Worm (Caenorhabditis elegans): ENCODE measurements around the gene hcp-3.

hcp-3 gene

ce11 chrIII:9623460-9623859 is 7.2 kb upstream of the hcp-3 start:
- no peak for TF ChIP-seq nfya-1 (tag; optimal IDR thresholded peaks at IDR 0.05; ENCODE audit: insufficient read depth)
- TF ChIP-seq snpc-4 (tag; optimal IDR thresholded peaks at IDR 0.05) = no peak
- TF ChIP-seq pha-4 (tag; optimal IDR thresholded peaks at IDR 0.05) = no peak
- TF ChIP-seq nhr-25 (tag; optimal IDR thresholded peaks at IDR 0.05) = no peak
- TF ChIP-seq nhr-12 (tag; optimal IDR thresholded peaks at IDR 0.05) = no peak
- no peak for TF ChIP-seq nhr-43 (tag; optimal IDR thresholded peaks at IDR 0.05; ENCODE audit: poor library complexity, severe bottlenecking)
- TF ChIP-seq tbx-2 (tag; optimal IDR thresholded peaks at IDR 0.05) = no peak
- TF ChIP-seq mdl-1 (tag; optimal IDR thresholded peaks at IDR 0.05) = no peak
- no peak for TF ChIP-seq zag-1 (tag; optimal IDR thresholded peaks at IDR 0.05)
- TF ChIP-seq ZK546.5 (tag; optimal IDR thresholded peaks at IDR 0.05) = no peak
- TF ChIP-seq ceh-82 (tag; optimal IDR thresholded peaks at IDR 0.05) = no peak
- TF ChIP-seq unc-39 (tag; optimal IDR thresholded peaks at IDR 0.05) = no peak
- TF ChIP-seq nhr-28 (tag; optimal IDR thresholded peaks at IDR 0.05) = no peak

- TF ChIP-seq nhr-23 (tag; optimal IDR thresholded peaks at IDR 0.05) = no peak
- TF ChIP-seq elt-3 (tag; optimal IDR thresholded peaks at IDR 0.05) = no peak
- TF ChIP-seq pha-4 (tag; optimal IDR thresholded peaks at IDR 0.05) = peak; percentile 23
- TF ChIP-seq unc-39 (tag; optimal IDR thresholded peaks at IDR 0.05) = no peak
- no peak for TF ChIP-seq nhr-28 (tag; optimal IDR thresholded peaks at IDR 0.05)
- no peak for TF ChIP-seq lsy-12 (tag; optimal IDR thresholded peaks at IDR 0.05)
- TF ChIP-seq nhr-43 (tag; optimal IDR thresholded peaks at IDR 0.05; ENCODE audit: poor library complexity, severe bottlenecking) = no peak
- TF ChIP-seq elt-2 (tag; optimal IDR thresholded peaks at IDR 0.05) = peak; percentile 91
- TF ChIP-seq ceh-9 (tag; optimal IDR thresholded peaks at IDR 0.05) = no peak
- TF ChIP-seq pqm-1 (tag; optimal IDR thresholded peaks at IDR 0.05) = peak; percentile 63
- no peak for TF ChIP-seq hmg-11 (tag; optimal IDR thresholded peaks at IDR 0.05)
- no peak for TF ChIP-seq lin-15B (tag; optimal IDR thresholded peaks at IDR 0.05)
- no peak for TF ChIP-seq mdl-1 (tag; optimal IDR thresholded peaks at IDR 0.05)
- TF ChIP-seq daf-12 (tag; optimal IDR thresholded peaks at IDR 0.05) = no peak
- no peak for TF ChIP-seq nhr-237 (tag; optimal IDR thresholded peaks at IDR 0.05)
- TF ChIP-seq fos-1 (tag; optimal IDR thresholded peaks at IDR 0.05) = no peak
- no peak for TF ChIP-seq ZK546.5 (tag; optimal IDR thresholded peaks at IDR 0.05)
- peak; percentile 54 for TF ChIP-seq ama-1 (optimal IDR thresholded peaks at IDR 0.05)
- no peak for TF ChIP-seq ceh-16 (tag; optimal IDR thresholded peaks at IDR 0.05)
- no peak for TF ChIP-seq nhr-25 (tag; optimal IDR thresholded peaks at IDR 0.05)
- no peak for TF ChIP-seq fkh-10 (GFP tag; optimal IDR thresholded peaks at IDR 0.05)
- no peak for TF ChIP-seq ztf-11 (tag; optimal IDR thresholded peaks at IDR 0.05)
- TF ChIP-seq ceh-82 (tag; optimal IDR thresholded peaks at IDR 0.05) = no peak
Observed at ce11 chrIII:9621840-9622525, 5.7 kb upstream of the hcp-3 start.

ce11 chrIII:9620148-9620547 is 3.9 kb upstream of the hcp-3 start:
- no peak for TF ChIP-seq nhr-43 (tag; optimal IDR thresholded peaks at IDR 0.05; ENCODE audit: poor library complexity, severe bottlenecking)
- no peak for TF ChIP-seq nhr-76 (tag; optimal IDR thresholded peaks at IDR 0.05)
- TF ChIP-seq egl-27 (tag; optimal IDR thresholded peaks at IDR 0.05) = no peak
- TF ChIP-seq nhr-25 (tag; optimal IDR thresholded peaks at IDR 0.05) = peak; percentile 17
- TF ChIP-seq ceh-82 (tag; optimal IDR thresholded peaks at IDR 0.05) = no peak
- TF ChIP-seq sea-2 (GFP tag; optimal IDR thresholded peaks at IDR 0.05) = no peak
- no peak for TF ChIP-seq nhr-12 (tag; optimal IDR thresholded peaks at IDR 0.05)
- peak; percentile 71 for TF ChIP-seq elt-2 (tag; optimal IDR thresholded peaks at IDR 0.05)
- TF ChIP-seq elt-3 (tag; optimal IDR thresholded peaks at IDR 0.05) = no peak
- no peak for TF ChIP-seq tbx-2 (tag; optimal IDR thresholded peaks at IDR 0.05)
- peak; percentile 39 for TF ChIP-seq pha-4 (tag; optimal IDR thresholded peaks at IDR 0.05)
- no peak for TF ChIP-seq mml-1 (tag; optimal IDR thresholded peaks at IDR 0.05)
- TF ChIP-seq ceh-16 (tag; optimal IDR thresholded peaks at IDR 0.05) = no peak
- TF ChIP-seq lsy-12 (tag; optimal IDR thresholded peaks at IDR 0.05) = no peak
- no peak for TF ChIP-seq egl-5 (tag; optimal IDR thresholded peaks at IDR 0.05)
- peak; percentile 50 for TF ChIP-seq nfya-1 (tag; optimal IDR thresholded peaks at IDR 0.05; ENCODE audit: insufficient read depth)
- TF ChIP-seq skn-1 (tag; optimal IDR thresholded peaks at IDR 0.05) = no peak
- TF ChIP-seq pqm-1 (tag; optimal IDR thresholded peaks at IDR 0.05) = peak; percentile 46
- no peak for TF ChIP-seq ztf-11 (tag; optimal IDR thresholded peaks at IDR 0.05)
- TF ChIP-seq ama-1 (optimal IDR thresholded peaks at IDR 0.05) = peak; percentile 34
- TF ChIP-seq nhr-23 (tag; optimal IDR thresholded peaks at IDR 0.05) = peak; percentile 40
- no peak for TF ChIP-seq nhr-237 (tag; optimal IDR thresholded peaks at IDR 0.05)
- no peak for TF ChIP-seq elt-1 (tag; optimal IDR thresholded peaks at IDR 0.05)
- TF ChIP-seq lin-15B (tag; optimal IDR thresholded peaks at IDR 0.05) = peak; percentile 6
- TF ChIP-seq fkh-2 (tag; optimal IDR thresholded peaks at IDR 0.05) = no peak
- no peak for TF ChIP-seq mdl-1 (tag; optimal IDR thresholded peaks at IDR 0.05)
